Worm (Caenorhabditis elegans) whole organism, young adult: ENCODE results near the gene Y45F10D.16.

Source experiments
- B0336.3 ChIP-seq: fragments of 200-800 bp; sonication (Bioruptor generic); IDR thresholded peaks from 2 replicates; pipeline ENCODE4 v1.3.6; 2022; ENCODE audit warnings: missing genetic modification characterization, missing compliant biosample characterization
- F10E7.11 ChIP-seq: sonication (generic microtip); optimal IDR thresholded peaks from 2 replicates; lab custom pipeline; 2017; ENCODE audit warnings: mild to moderate bottlenecking, missing genetic modification characterization, moderate library complexity, missing compliant biosample characterization
- F52B5.7 ChIP-seq: sonication (generic microtip); optimal IDR thresholded peaks from 2 replicates; lab custom pipeline; 2016; ENCODE audit warnings: mild to moderate bottlenecking, missing genetic modification characterization, missing compliant biosample characterization
- F57A8.1 ChIP-seq: fragments of 200-800 bp; sonication (Bioruptor generic); optimal IDR thresholded peaks from 2 replicates; lab custom pipeline; 2018; ENCODE audit warnings: mild to moderate bottlenecking, missing genetic modification characterization, moderate library complexity, missing compliant biosample characterization
- T26A5.8 ChIP-seq: sonication (generic microtip); optimal IDR thresholded peaks from 2 replicates; lab custom pipeline; 2016; ENCODE audit warnings: missing genetic modification characterization, missing compliant biosample characterization
- Y53G8AR.9 ChIP-seq: fragments of 200-800 bp; sonication (Bioruptor generic); conservative IDR thresholded peaks from 2 replicates; pipeline ENCODE4 v1.3.6; 2022; ENCODE audit warnings: missing genetic modification reagents, missing genetic modification characterization, missing compliant biosample characterization
- ZK185.1 ChIP-seq: sonication (generic microtip); optimal IDR thresholded peaks from 2 replicates; lab custom pipeline; 2016; ENCODE audit warnings: mild to moderate bottlenecking, missing genetic modification characterization, missing compliant biosample characterization; ENCODE audit not compliant: poor library complexity, severe bottlenecking
- athp-1 ChIP-seq: sonication (generic microtip); optimal IDR thresholded peaks from 2 replicates; lab custom pipeline; 2017; ENCODE audit warnings: mild to moderate bottlenecking, missing genetic modification characterization, missing compliant biosample characterization
- ccch-3 ChIP-seq: fragments of 200-800 bp; sonication (Bioruptor generic); optimal IDR thresholded peaks from 2 replicates; lab custom pipeline; 2018; ENCODE audit warnings: mild to moderate bottlenecking, missing genetic modification characterization, missing compliant biosample characterization
- cebp-1 ChIP-seq, 2 experiments: fragments of 200-800 bp in 1 of 2; sonication (Bioruptor generic) in 1 of 2; sonication (generic microtip) in 1 of 2; IDR thresholded peaks in 1 of 2; optimal IDR thresholded peaks in 1 of 2; 2 replicates each; pipeline versions ENCODE4 v1.3.6 to Lab custom; 2017 to 2022; ENCODE audit warnings: missing compliant biosample characterization in 2 of 2, missing genetic modification characterization in 2 of 2, mild to moderate bottlenecking in 1 of 2, missing genetic modification reagents in 1 of 2, moderate library complexity in 1 of 2
- ceh-58 ChIP-seq: fragments of 200-800 bp; sonication (Bioruptor generic); IDR thresholded peaks from 2 replicates; pipeline ENCODE4 v1.3.6; 2022; ENCODE audit warnings: missing genetic modification characterization, missing compliant biosample characterization
- ceh-79 ChIP-seq: sonication (generic microtip); optimal IDR thresholded peaks from 2 replicates; lab custom pipeline; 2017; ENCODE audit warnings: mild to moderate bottlenecking, missing genetic modification characterization, missing compliant biosample characterization
- ceh-91 ChIP-seq: fragments of 200-800 bp; sonication (Bioruptor generic); IDR thresholded peaks from 2 replicates; pipeline ENCODE4 v1.3.6; 2022; ENCODE audit warnings: missing genetic modification reagents, missing genetic modification characterization, missing compliant biosample characterization
- die-1 ChIP-seq: sonication (generic microtip); optimal IDR thresholded peaks from 2 replicates; lab custom pipeline; 2016; ENCODE audit warnings: missing genotype, mild to moderate bottlenecking, missing genetic modification characterization, missing compliant biosample characterization
- dox-1 ChIP-seq: fragments of 200-800 bp; sonication (Bioruptor generic); IDR thresholded peaks from 2 replicates; pipeline ENCODE4 v1.3.6; 2022; ENCODE audit warnings: missing genetic modification reagents, missing genetic modification characterization, missing compliant biosample characterization
- hmg-20 ChIP-seq: fragments of 200-800 bp; sonication (Bioruptor generic); IDR thresholded peaks from 2 replicates; pipeline ENCODE4 v1.3.6; 2022; ENCODE audit warnings: missing genetic modification reagents, missing genetic modification characterization, missing compliant biosample characterization
- hrde-1 ChIP-seq: sonication (generic microtip); optimal IDR thresholded peaks from 2 replicates; lab custom pipeline; 2016; ENCODE audit warnings: missing genetic modification characterization, mild to moderate bottlenecking, missing compliant biosample characterization, moderate library complexity, missing genotype, missing genetic modification reagents, borderline replicate concordance
- lin-54 ChIP-seq: fragments of 200-800 bp; sonication (Bioruptor generic); optimal IDR thresholded peaks from 2 replicates; lab custom pipeline; 2018; ENCODE audit warnings: mild to moderate bottlenecking, missing genetic modification characterization, missing compliant biosample characterization
- lsy-27 ChIP-seq: sonication (generic microtip); optimal IDR thresholded peaks from 2 replicates; lab custom pipeline; 2017; ENCODE audit warnings: missing genetic modification characterization, mild to moderate bottlenecking, missing compliant biosample characterization, antibody characterized with exemption, missing genotype, borderline replicate concordance; ENCODE audit not compliant: insufficient read depth
- mes-4 ChIP-seq: sonication (generic microtip); optimal IDR thresholded peaks from 2 replicates; lab custom pipeline; 2016; ENCODE audit warnings: missing genotype, missing genetic modification characterization, missing compliant biosample characterization
- nhr-27 ChIP-seq: fragments of 200-800 bp; sonication (Bioruptor generic); optimal IDR thresholded peaks from 2 replicates; lab custom pipeline; 2018; ENCODE audit warnings: mild to moderate bottlenecking, missing genetic modification characterization, moderate library complexity, missing compliant biosample characterization
- pbrm-1 ChIP-seq: fragments of 200-800 bp; sonication (Bioruptor generic); IDR thresholded peaks from 2 replicates; pipeline ENCODE4 v1.3.6; 2022; ENCODE audit warnings: missing genetic modification reagents, missing genetic modification characterization, missing compliant biosample characterization
- rcor-1 ChIP-seq: fragments of 200-800 bp; sonication (Bioruptor generic); IDR thresholded peaks from 2 replicates; pipeline ENCODE4 v1.3.6; 2022; ENCODE audit warnings: missing genetic modification reagents, missing genetic modification characterization, missing compliant biosample characterization
- rec-8 ChIP-seq, 2 experiments: sonication (generic microtip); optimal IDR thresholded peaks; 2 replicates each; lab custom pipeline; 2016; ENCODE audit warnings: mild to moderate bottlenecking in 2 of 2, missing genetic modification characterization in 2 of 2, missing genetic modification reagents in 2 of 2, missing genotype in 2 of 2, missing biosample characterization in 1 of 2, missing compliant biosample characterization in 1 of 2, moderate library complexity in 1 of 2
- rpc-1 ChIP-seq, 2 experiments: fragments of 150-350 bp in 1 of 2; sonication (generic microtip) in 1 of 2; optimal IDR thresholded peaks; 2 replicates each; lab custom pipeline; 2014 to 2018; ENCODE audit warnings: missing biosample characterization in 1 of 2, missing genetic modification characterization in 1 of 2, missing genetic modification reagents in 1 of 2, missing genotype in 1 of 2
- sea-2 ChIP-seq: fragments of 200-800 bp; sonication (Bioruptor generic); IDR thresholded peaks from 2 replicates; pipeline ENCODE4 v1.3.6; 2022; ENCODE audit warnings: missing genetic modification characterization, missing compliant biosample characterization
- snpc-1.3 ChIP-seq: sonication (generic microtip); optimal IDR thresholded peaks from 2 replicates; lab custom pipeline; 2017; ENCODE audit warnings: missing genetic modification characterization, mild to moderate bottlenecking, missing compliant biosample characterization, antibody characterized with exemption, moderate library complexity, missing genotype, missing genetic modification reagents; ENCODE audit not compliant: insufficient read depth
- snpc-4 ChIP-seq, 5 experiments: fragments of 150-350 bp in 1 of 5; sonication (generic microtip) in 4 of 5; optimal IDR thresholded peaks; 2 replicates each; lab custom pipeline; 2014 to 2018; ENCODE audit warnings: missing genetic modification characterization in 5 of 5, missing biosample characterization in 3 of 5, antibody characterized with exemption in 2 of 5, mild to moderate bottlenecking in 2 of 5, missing compliant biosample characterization in 2 of 5, missing genotype in 2 of 5, moderate library complexity in 2 of 5, missing genetic modification reagents in 1 of 5
- sptf-2 ChIP-seq: fragments of 200-800 bp; sonication (Bioruptor generic); optimal IDR thresholded peaks from 2 replicates; lab custom pipeline; 2018; ENCODE audit warnings: mild to moderate bottlenecking, missing genetic modification characterization, missing compliant biosample characterization
- tlf-1 ChIP-seq: fragments of 200-800 bp; sonication (Bioruptor generic); optimal IDR thresholded peaks from 2 replicates; lab custom pipeline; 2018; ENCODE audit warnings: mild to moderate bottlenecking, missing genetic modification characterization, missing compliant biosample characterization
- unc-130 ChIP-seq: sonication (generic microtip); optimal IDR thresholded peaks from 2 replicates; lab custom pipeline; 2016; ENCODE audit warnings: missing genetic modification reagents, missing genetic modification characterization, missing compliant biosample characterization
- xnd-1 ChIP-seq: sonication (generic microtip); optimal IDR thresholded peaks from 2 replicates; lab custom pipeline; 2016; ENCODE audit warnings: missing genotype, missing genetic modification reagents, missing genetic modification characterization, missing compliant biosample characterization
- ztf-6 ChIP-seq: fragments of 200-800 bp; sonication (Bioruptor generic); IDR thresholded peaks from 2 replicates; pipeline ENCODE4 v1.3.6; 2022; ENCODE audit warnings: missing genetic modification reagents, missing genetic modification characterization, missing compliant biosample characterization

Y45F10D.16 gene

DNA sequence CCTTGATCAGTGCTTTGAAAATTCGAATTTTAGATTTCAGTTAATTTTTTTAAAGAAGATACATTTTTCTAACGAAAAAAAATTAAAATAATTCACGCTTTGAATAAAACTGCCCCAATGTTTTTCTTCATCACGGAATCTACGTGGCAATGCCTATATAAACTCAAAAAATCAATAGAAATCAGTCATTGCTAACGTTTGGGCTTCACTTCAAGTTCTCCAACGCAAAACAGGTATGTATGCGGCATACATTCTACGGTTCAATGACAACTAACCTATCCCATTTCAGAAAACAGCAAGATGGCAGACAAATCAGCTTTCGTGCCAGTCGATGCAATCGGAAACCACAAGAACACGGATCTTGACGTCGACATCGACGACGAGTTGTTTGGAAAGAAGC is 30.8 kb upstream of the Y45F10D.16 start, which contains the start of gene C47A4.5:
C47A4.5 (plus strand) TSS at position 301 of the 400 bp plus-strand sequence.
- TF ChIP-seq ceh-58 (GFP tag; lab: Robert Waterston, UW): no peak
- no peak for TF ChIP-seq dox-1 (GFP tag; lab: Robert Waterston, UW)
- no peak for TF ChIP-seq tlf-1 (GFP tag; lab: Kevin White, UChicago)
- no peak for TF ChIP-seq die-1 (tag; lab: Kevin White, UChicago)
- TF ChIP-seq F57A8.1 (GFP tag; lab: Kevin White, UChicago): no peak
- TF ChIP-seq snpc-1.3: no peak
- no peak for TF ChIP-seq cebp-1 (GFP tag; IDR thresholded peaks at IDR 0.05; lab: Robert Waterston, UW)
- no peak for TF ChIP-seq cebp-1 (tag; optimal IDR thresholded peaks at IDR 0.05; lab: Kevin White, UChicago)
- no peak for TF ChIP-seq ztf-6 (GFP tag; lab: Robert Waterston, UW)
- no peak for TF ChIP-seq snpc-4 (GFP tag; optimal IDR thresholded peaks at IDR 0.05; lab: Kevin White, UChicago)
- TF ChIP-seq snpc-4 (tag; optimal IDR thresholded peaks at IDR 0.05; lab: Kevin White, UChicago): no peak
- no peak for TF ChIP-seq pbrm-1 (GFP tag; lab: Robert Waterston, UW)
- no peak for TF ChIP-seq unc-130 (GFP tag; lab: Kevin White, UChicago)
- TF ChIP-seq hrde-1 (tag; lab: Kevin White, UChicago): no peak
- no peak for TF ChIP-seq ccch-3 (GFP tag; lab: Kevin White, UChicago)
- TF ChIP-seq rpc-1 (optimal IDR thresholded peaks at IDR 0.05; lab: Kevin White, UChicago): no peak
- TF ChIP-seq rpc-1 (tag; optimal IDR thresholded peaks at IDR 0.05; lab: Kevin White, UChicago): no peak
- no peak for TF ChIP-seq lin-54 (GFP tag; lab: Kevin White, UChicago)
- TF ChIP-seq B0336.3 (GFP tag; lab: Robert Waterston, UW): no peak
- no peak for TF ChIP-seq lsy-27

DNA sequence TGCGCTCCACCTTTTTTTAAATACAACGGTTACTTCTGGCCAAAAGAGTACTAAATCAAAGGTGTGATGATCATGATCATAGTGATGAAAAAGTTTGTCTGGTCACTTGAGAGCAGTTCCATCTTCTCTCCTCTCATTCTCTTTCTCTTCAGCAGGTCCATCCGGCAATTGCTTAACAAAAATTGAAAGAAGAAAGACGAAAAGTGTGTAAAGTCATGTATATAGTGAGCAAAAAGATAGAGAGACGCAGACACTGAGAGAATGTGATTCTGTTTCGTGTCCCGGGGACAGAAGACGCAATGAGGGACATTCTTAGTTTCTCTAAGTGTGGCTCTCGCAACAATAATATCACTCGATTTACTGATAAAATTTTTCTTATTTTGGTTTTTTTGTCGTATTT is 27.4 kb upstream of the Y45F10D.16 start:
- TF ChIP-seq nhr-27 (tag; lab: Kevin White, UChicago) (no peak), mes-4 (tag; lab: Kevin White, UChicago) (no peak), T26A5.8 (tag; lab: Kevin White, UChicago) (no peak), tlf-1 (GFP tag; lab: Kevin White, UChicago) (no peak), rec-8 (tag; optimal IDR thresholded peaks at IDR 0.05; lab: Kevin White, UChicago) (no peak)
- TF ChIP-seq, all 124 proteins: peak for 0

DNA sequence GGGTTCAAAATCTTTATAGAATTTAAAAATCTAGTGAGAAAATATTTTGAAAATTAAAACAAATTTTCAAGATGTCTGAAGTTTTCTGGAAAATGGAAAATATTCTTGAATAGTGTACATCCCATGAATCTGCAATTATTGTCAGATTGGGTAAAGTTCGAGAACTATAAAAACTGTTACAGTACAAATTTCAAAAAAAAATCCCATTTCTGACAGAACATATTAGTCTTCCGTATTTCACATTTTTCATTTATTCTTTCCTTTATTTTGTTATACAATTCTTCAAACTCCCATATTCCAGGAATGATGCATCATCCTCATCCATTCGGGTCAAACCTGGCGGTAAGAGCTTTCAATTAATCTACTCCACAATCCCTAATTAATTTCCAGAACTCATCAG is 26.2 kb upstream of the Y45F10D.16 start, which contains the start of gene sorb-1:
sorb-1 (plus strand) TSS at position 301 of the 400 bp plus-strand sequence.
- no peak for TF ChIP-seq sptf-2 (GFP tag; lab: Kevin White, UChicago)
- TF ChIP-seq die-1 (tag; lab: Kevin White, UChicago): no peak
- TF ChIP-seq hmg-20 (GFP tag; lab: Robert Waterston, UW): no peak
- no peak for TF ChIP-seq ZK185.1 (tag; lab: Kevin White, UChicago)
- TF ChIP-seq athp-1 (tag; lab: Kevin White, UChicago): no peak
- no peak for TF ChIP-seq Y53G8AR.9 (GFP tag; lab: Robert Waterston, UW)
- TF ChIP-seq sea-2 (GFP tag; lab: Robert Waterston, UW): no peak
- no peak for TF ChIP-seq xnd-1 (tag; lab: Kevin White, UChicago)
- no peak for TF ChIP-seq F10E7.11 (tag; lab: Kevin White, UChicago)
- no peak for TF ChIP-seq rcor-1 (GFP tag; lab: Robert Waterston, UW)
- no peak for TF ChIP-seq rpc-1 (optimal IDR thresholded peaks at IDR 0.05; lab: Kevin White, UChicago)
- no peak for TF ChIP-seq rpc-1 (tag; optimal IDR thresholded peaks at IDR 0.05; lab: Kevin White, UChicago)
- no peak for TF ChIP-seq ceh-91
- TF ChIP-seq ceh-79 (tag; lab: Kevin White, UChicago): no peak
- no peak for TF ChIP-seq F52B5.7 (tag; lab: Kevin White, UChicago)
- TF ChIP-seq, all 124 proteins: peak for 0
